Worm (Caenorhabditis elegans) whole organism, L1 larva: ENCODE data around the gene lgc-32.

Experiments
- ceh-90 ChIP-seq: sonication (generic microtip); optimal IDR thresholded peaks from 2 replicates; lab custom pipeline; 2016; ENCODE audit warnings: missing genetic modification characterization, missing compliant biosample characterization
- hpl-2 ChIP-seq: fragments of 150-350 bp; optimal IDR thresholded peaks from 2 replicates; lab custom pipeline; 2014; ENCODE audit warnings: missing biosample characterization, missing genetic modification reagents, missing genetic modification characterization
- lsy-2 ChIP-seq, 2 experiments: fragments of 150-350 bp; optimal IDR thresholded peaks; 2 replicates each; lab custom pipeline; 2014; ENCODE audit warnings: missing biosample characterization in 2 of 2, missing genetic modification characterization in 2 of 2
- nhr-11 ChIP-seq: fragments of 150-350 bp; optimal IDR thresholded peaks from 2 replicates; lab custom pipeline; 2014; ENCODE audit warnings: missing biosample characterization, missing genetic modification characterization
- sptf-1 ChIP-seq: fragments of 150-350 bp; optimal IDR thresholded peaks from 2 replicates; lab custom pipeline; 2014; ENCODE audit warnings: missing biosample characterization, missing genetic modification characterization

lgc-32 gene

DNA sequence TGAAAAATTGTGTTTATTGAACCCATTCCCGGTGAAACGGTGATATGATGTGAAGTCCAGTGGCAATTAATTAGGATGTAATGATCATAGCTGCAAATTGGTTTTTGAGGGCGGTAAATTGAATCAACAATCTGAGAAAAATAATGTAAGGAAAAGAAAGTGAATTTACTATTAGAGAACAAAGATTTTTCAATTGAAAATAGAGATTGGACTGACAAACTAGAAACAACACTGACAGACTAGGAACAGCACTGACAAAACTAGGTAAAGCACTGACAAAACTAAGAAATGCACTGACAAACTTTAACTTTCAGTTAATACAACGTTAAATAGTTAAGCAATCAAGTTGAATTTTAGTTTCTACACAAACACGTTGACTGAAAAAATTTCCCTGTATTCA lies 54.0 kb downstream of the lgc-32 start, which contains the start of gene sli-1:
Gene sli-1, minus strand, starts transcription at position 101 of the 400 bp plus-strand sequence.
- TF ChIP-seq lsy-2 (tag; optimal IDR thresholded peaks at IDR 0.05; lab: Kevin White, UChicago) (no peak), nhr-11 (tag; lab: Kevin White, UChicago) (no peak), sptf-1 (tag; lab: Kevin White, UChicago) (no peak), ceh-90 (tag; lab: Kevin White, UChicago) (no peak), hpl-2 (GFP tag; lab: Kevin White, UChicago) (no peak)
